Worm (Caenorhabditis elegans): ENCODE results near the gene ztf-1.

- no peak for TF ChIP-seq jun-1 (tag; optimal IDR thresholded peaks at IDR 0.05)
- no peak for TF ChIP-seq lin-13 (GFP tag; optimal IDR thresholded peaks at IDR 0.05)
- no peak for TF ChIP-seq tbx-2 (tag; optimal IDR thresholded peaks at IDR 0.05)
- TF ChIP-seq mdl-1 (tag; optimal IDR thresholded peaks at IDR 0.05) = no peak
- TF ChIP-seq fkh-8 (tag; optimal IDR thresholded peaks at IDR 0.05) = no peak
- TF ChIP-seq ceh-90 (tag; optimal IDR thresholded peaks at IDR 0.05) = no peak
- no peak for TF ChIP-seq ama-1 (optimal IDR thresholded peaks at IDR 0.05)
- TF ChIP-seq lsy-2 (tag; optimal IDR thresholded peaks at IDR 0.05) = no peak
- TF ChIP-seq lin-39 (tag; optimal IDR thresholded peaks at IDR 0.05) = no peak
- no peak for TF ChIP-seq dpl-1 (GFP tag; optimal IDR thresholded peaks at IDR 0.05)
- no peak for TF ChIP-seq unc-62 (GFP tag; optimal IDR thresholded peaks at IDR 0.05)
These were observed 27.1 kb downstream of the ztf-1 start for ce11 chrIII:8765030-8765429.
